Fruit fly (Drosophila melanogaster) whole organism, wandering third instar larva: ENCODE data around the gene CG10428.

Experiments
- CG32264 ChIP-seq: fragments of 200-800 bp; sonication (Bioruptor generic); optimal IDR thresholded peaks from 2 replicates; lab custom pipeline; 2016; ENCODE audit warnings: missing biosample characterization, missing genetic modification characterization
- rgr ChIP-seq: fragments of 200-800 bp; sonication (Bioruptor generic); optimal IDR thresholded peaks from 3 replicates; lab custom pipeline; 2016; ENCODE audit warnings: missing biosample characterization, mild to moderate bottlenecking, missing genetic modification characterization

DNA sequence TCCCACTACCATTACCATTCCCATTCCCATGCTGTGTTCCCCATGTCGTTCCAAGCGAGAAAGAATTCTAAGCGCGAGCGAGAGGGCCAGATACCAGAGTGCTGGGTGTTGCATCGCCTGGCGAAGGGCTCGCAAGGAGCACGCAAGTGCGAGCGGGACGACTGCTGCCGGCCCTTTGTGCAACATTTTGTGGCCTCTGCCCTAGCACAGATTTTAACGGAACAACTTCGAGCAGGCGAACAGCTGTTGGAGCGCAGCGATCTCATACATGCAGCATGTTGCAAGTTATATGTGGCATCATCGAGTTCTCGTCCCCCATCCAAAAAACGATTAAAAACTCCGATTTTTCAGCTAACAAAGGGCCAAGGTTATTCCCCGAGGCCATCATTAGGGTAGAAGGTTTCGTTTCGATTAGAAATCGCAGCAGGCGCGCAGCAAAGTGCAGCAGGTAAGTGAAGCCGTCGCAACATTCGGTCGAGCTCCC, 1.1 kb upstream of the CG10428 start:
- no peak for TF ChIP-seq CG32264 (GFP tag; lab: Kevin White, UChicago)
- no peak for TF ChIP-seq rgr (GFP tag; lab: Kevin White, UChicago)
